Worm (Caenorhabditis elegans): ENCODE measurements around the gene C10G8.8.

C10G8.8 gene

ce11 chrV:5330967-5331366 lies 2.8 kb upstream of the C10G8.8 start, which contains the start of gene srg-26:
Gene srg-26 (plus strand): TSS chrV:5331267.
- TF ChIP-seq ceh-58 (GFP tag; IDR thresholded peaks at IDR 0.05): no peak
- TF ChIP-seq sea-2 (GFP tag; IDR thresholded peaks at IDR 0.05): no peak
- no peak for TF ChIP-seq nhr-179 (tag; optimal IDR thresholded peaks at IDR 0.05)
- no peak for TF ChIP-seq ceh-91 (GFP tag; IDR thresholded peaks at IDR 0.05)
- TF ChIP-seq C06A6.2 (GFP tag; conservative IDR thresholded peaks at IDR 0.05): no peak
- no peak for TF ChIP-seq madf-3 (GFP tag; IDR thresholded peaks at IDR 0.05)
- TF ChIP-seq dpl-1 (GFP tag; optimal IDR thresholded peaks at IDR 0.05): no peak
- TF ChIP-seq F22D6.2 (tag; optimal IDR thresholded peaks at IDR 0.05): no peak
- TF ChIP-seq mxl-1 (tag; optimal IDR thresholded peaks at IDR 0.05): no peak
- no peak for TF ChIP-seq ceh-40 (GFP tag; IDR thresholded peaks at IDR 0.05)
- TF ChIP-seq ztf-3 (GFP tag; optimal IDR thresholded peaks at IDR 0.05): no peak

ce11 chrV:5329677-5330266 lies 1.6 kb upstream of the C10G8.8 start:
- TF ChIP-seq madf-3 (GFP tag; IDR thresholded peaks at IDR 0.05) (no peak), snpc-1.1 (tag; optimal IDR thresholded peaks at IDR 0.05; ENCODE audit: insufficient read depth) (no peak), lin-35 (GFP tag; optimal IDR thresholded peaks at IDR 0.05) (no peak), lag-1 (GFP tag; IDR thresholded peaks at IDR 0.05) (no peak), ekl-4 (GFP tag; IDR thresholded peaks at IDR 0.05) (no peak), lin-26 (GFP tag; IDR thresholded peaks at IDR 0.05) (peak; percentile 65; the same call in 1 of the 2 replicates), mxl-1 (tag; optimal IDR thresholded peaks at IDR 0.05) (no peak), ztf-22 (GFP tag; optimal IDR thresholded peaks at IDR 0.05) (peak; percentile 8), attf-5 (GFP tag; optimal IDR thresholded peaks at IDR 0.05) (peak; percentile 9), F55B11.4 (tag; optimal IDR thresholded peaks at IDR 0.05; ENCODE audit: borderline replicate concordance, insufficient read depth) (no peak), nhr-90 (tag; optimal IDR thresholded peaks at IDR 0.05) (peak; percentile 53), attf-3 (GFP tag; conservative IDR thresholded peaks at IDR 0.05) (no peak), unc-62 (GFP tag; optimal IDR thresholded peaks at IDR 0.05) (no peak), Y56A3A.18 (GFP tag; IDR thresholded peaks at IDR 0.05) (no peak), bed-2 (GFP tag; IDR thresholded peaks at IDR 0.05) (no peak), nhr-27 (tag; optimal IDR thresholded peaks at IDR 0.05) (no peak), hrde-1 (tag; optimal IDR thresholded peaks at IDR 0.05; ENCODE audit: borderline replicate concordance) (no peak), rpc-1 (optimal IDR thresholded peaks at IDR 0.05) (peak; percentile 67), rpc-1 (tag; optimal IDR thresholded peaks at IDR 0.05) (peak; percentile 85), F37B4.10 (GFP tag; IDR thresholded peaks at IDR 0.05) (no peak), nhr-120 (GFP tag; IDR thresholded peaks at IDR 0.05) (no peak), snpc-4 (GFP tag; optimal IDR thresholded peaks at IDR 0.05) (peak; percentile 27), snpc-4 (tag; optimal IDR thresholded peaks at IDR 0.05) (peak; percentile 66 to 80 (median 75)), lir-1 (GFP tag; conservative IDR thresholded peaks at IDR 0.05) (no peak), cebp-2 (GFP tag; IDR thresholded peaks at IDR 0.05) (no peak), snpc-3.4 (tag; optimal IDR thresholded peaks at IDR 0.05) (no peak), aptf-2 (GFP tag; conservative IDR thresholded peaks at IDR 0.05) (no peak), ets-4 (GFP tag; optimal IDR thresholded peaks at IDR 0.05) (no peak), B0336.3 (GFP tag; IDR thresholded peaks at IDR 0.05) (no peak), F10E7.11 (tag; optimal IDR thresholded peaks at IDR 0.05) (no peak), ztf-25 (GFP tag; IDR thresholded peaks at IDR 0.05) (no peak), Y95B8A.8 (GFP tag; IDR thresholded peaks at IDR 0.05) (no peak), hlh-12 (tag; optimal IDR thresholded peaks at IDR 0.05) (no peak), ama-1 (optimal IDR thresholded peaks at IDR 0.05) (no peak), ama-1 (GFP tag; optimal IDR thresholded peaks at IDR 0.05) (no peak), hmg-20 (GFP tag; IDR thresholded peaks at IDR 0.05) (no peak), lin-54 (GFP tag; optimal IDR thresholded peaks at IDR 0.05) (peak; percentile 9), ztf-28 (GFP tag; IDR thresholded peaks at IDR 0.05) (no peak), akir-1 (GFP tag; optimal IDR thresholded peaks at IDR 0.05) (no peak), T26A5.8 (tag; optimal IDR thresholded peaks at IDR 0.05) (no peak)

All from whole organism, young adult.